Fruit fly (Drosophila melanogaster) whole organism, prepupa: ENCODE data around the gene Ciz1.

Source experiments
- Blimp-1 ChIP-seq: fragments of 200-800 bp; sonication (Bioruptor generic); optimal IDR thresholded peaks from 3 replicates; lab custom pipeline; 2017; ENCODE audit warnings: missing biosample characterization, missing genetic modification characterization, mild to moderate bottlenecking, moderate library complexity, missing genetic modification reagents
- CG10631 ChIP-seq: fragments of 200-800 bp; sonication (Bioruptor generic); optimal IDR thresholded peaks from 2 replicates; lab custom pipeline; 2016; ENCODE audit warnings: missing biosample characterization, missing genetic modification characterization
- CG10669 ChIP-seq: fragments of 200-800 bp; sonication (Bioruptor generic); optimal IDR thresholded peaks from 3 replicates; lab custom pipeline; 2018; ENCODE audit warnings: missing biosample characterization, mild to moderate bottlenecking, missing genetic modification characterization, moderate library complexity
- CG11762 ChIP-seq: fragments of 200-800 bp; sonication (Bioruptor generic); optimal IDR thresholded peaks from 3 replicates; lab custom pipeline; 2016; ENCODE audit warnings: missing biosample characterization, missing genetic modification characterization; ENCODE audit not compliant: insufficient read depth
- CG11902 ChIP-seq: fragments of 200-800 bp; sonication (Bioruptor generic); optimal IDR thresholded peaks from 3 replicates; lab custom pipeline; 2016; ENCODE audit warnings: missing biosample characterization, missing genetic modification characterization
- CG15336 ChIP-seq: fragments of 200-800 bp; sonication (Bioruptor generic); IDR thresholded peaks from 2 replicates; pipeline ENCODE4 v1.3.6; 2022; ENCODE audit warnings: missing biosample characterization, missing genetic modification characterization
- CG16779 ChIP-seq: fragments of 200-800 bp; sonication (Bioruptor generic); optimal IDR thresholded peaks from 3 replicates; lab custom pipeline; 2017; ENCODE audit warnings: missing biosample characterization, mild to moderate bottlenecking, missing genetic modification characterization
- CG3032 ChIP-seq: fragments of 200-800 bp; optimal IDR thresholded peaks from 2 replicates; lab custom pipeline; 2019; ENCODE audit warnings: missing biosample characterization, mild to moderate bottlenecking, missing genetic modification characterization, moderate library complexity
- CG31627 ChIP-seq: fragments of 200-800 bp; sonication (Bioruptor generic); optimal IDR thresholded peaks from 3 replicates; lab custom pipeline; 2016; ENCODE audit warnings: missing biosample characterization, missing genetic modification characterization
- CG32006 ChIP-seq: fragments of 200-800 bp; sonication (Bioruptor generic); optimal IDR thresholded peaks from 3 replicates; lab custom pipeline; 2017; ENCODE audit warnings: missing biosample characterization, mild to moderate bottlenecking, missing genetic modification characterization
- CG34406 ChIP-seq: fragments of 200-800 bp; sonication (Bioruptor generic); optimal IDR thresholded peaks from 3 replicates; lab custom pipeline; 2016; ENCODE audit warnings: missing biosample characterization, missing genetic modification characterization
- CG3919 ChIP-seq: fragments of 200-800 bp; sonication (Bioruptor generic); optimal IDR thresholded peaks from 3 replicates; lab custom pipeline; 2016; ENCODE audit warnings: missing biosample characterization, missing genetic modification characterization
- CG4318 ChIP-seq: fragments of 200-800 bp; sonication (Bioruptor generic); optimal IDR thresholded peaks from 3 replicates; lab custom pipeline; 2017; ENCODE audit warnings: missing biosample characterization, mild to moderate bottlenecking, missing genetic modification characterization
- CG6276 ChIP-seq: fragments of 200-800 bp; sonication (Bioruptor generic); optimal IDR thresholded peaks from 2 replicates; lab custom pipeline; 2017; ENCODE audit warnings: missing biosample characterization, mild to moderate bottlenecking, missing genetic modification characterization
- CG6808 ChIP-seq: fragments of 200-800 bp; sonication (Bioruptor generic); optimal IDR thresholded peaks from 3 replicates; lab custom pipeline; 2017; ENCODE audit warnings: missing biosample characterization, missing genetic modification characterization, mild to moderate bottlenecking, moderate library complexity, missing genetic modification reagents
- CG6854 ChIP-seq: fragments of 200-800 bp; sonication (Bioruptor generic); optimal IDR thresholded peaks from 2 replicates; lab custom pipeline; 2017; ENCODE audit warnings: missing biosample characterization, mild to moderate bottlenecking, missing genetic modification characterization
- CG7368 ChIP-seq: fragments of 200-800 bp; sonication (Bioruptor generic); optimal IDR thresholded peaks from 3 replicates; lab custom pipeline; 2016; ENCODE audit warnings: missing biosample characterization, missing genetic modification characterization
- CG8119 ChIP-seq: fragments of 200-800 bp; sonication (Bioruptor generic); IDR thresholded peaks from 3 replicates; pipeline ENCODE4 v1.3.6; 2022; ENCODE audit warnings: missing biosample characterization, missing genetic modification characterization
- CG8319 ChIP-seq: fragments of 200-800 bp; sonication (Bioruptor generic); optimal IDR thresholded peaks from 3 replicates; lab custom pipeline; 2016; ENCODE audit warnings: missing biosample characterization, missing genetic modification characterization
- CG9139 ChIP-seq: fragments of 200-800 bp; sonication (Bioruptor generic); optimal IDR thresholded peaks from 3 replicates; lab custom pipeline; 2017; ENCODE audit warnings: missing biosample characterization, mild to moderate bottlenecking, missing genetic modification characterization
- Eip75B ChIP-seq: fragments of 200-800 bp; sonication (Bioruptor generic); optimal IDR thresholded peaks from 3 replicates; lab custom pipeline; 2016; ENCODE audit warnings: missing biosample characterization, missing genetic modification characterization
- Eip78C ChIP-seq: fragments of 200-800 bp; sonication (Bioruptor generic); peaks from one replicate; lab custom pipeline; 2016; ENCODE audit warnings: missing biosample characterization, missing genetic modification characterization
- Ets21C ChIP-seq: fragments of 200-800 bp; sonication (Bioruptor generic); optimal IDR thresholded peaks from 3 replicates; lab custom pipeline; 2016; ENCODE audit warnings: missing biosample characterization, missing genetic modification characterization
- Ets96B ChIP-seq: fragments of 200-800 bp; optimal IDR thresholded peaks from 2 replicates; lab custom pipeline; 2019; ENCODE audit warnings: missing biosample characterization, mild to moderate bottlenecking, missing genetic modification characterization, moderate library complexity
- Gug ChIP-seq: fragments of 200-800 bp; sonication (Bioruptor generic); IDR thresholded peaks from 2 replicates; pipeline ENCODE4 v1.3.6; 2022; ENCODE audit warnings: missing biosample characterization, missing genetic modification characterization
- Hr38 ChIP-seq: sonication (Bioruptor generic); optimal IDR thresholded peaks from 2 replicates; lab custom pipeline; 2016; ENCODE audit warnings: missing biosample characterization, missing genetic modification characterization
- Hr39 ChIP-seq: fragments of 200-800 bp; sonication (Bioruptor generic); optimal IDR thresholded peaks from 2 replicates; lab custom pipeline; 2016; ENCODE audit warnings: missing biosample characterization, missing genetic modification characterization
- Hr4 ChIP-seq: fragments of 200-800 bp; sonication (Bioruptor generic); optimal IDR thresholded peaks from 3 replicates; lab custom pipeline; 2016; ENCODE audit warnings: missing biosample characterization, missing genetic modification characterization
- Lpt ChIP-seq: fragments of 200-800 bp; sonication (Bioruptor generic); optimal IDR thresholded peaks from 3 replicates; lab custom pipeline; 2016; ENCODE audit warnings: missing biosample characterization, missing genetic modification characterization
- OdsH ChIP-seq: fragments of 200-800 bp; sonication (Bioruptor generic); optimal IDR thresholded peaks from 3 replicates; lab custom pipeline; 2016; ENCODE audit warnings: missing biosample characterization, missing genetic modification characterization
- Smox ChIP-seq: fragments of 200-800 bp; sonication (Bioruptor generic); optimal IDR thresholded peaks from 3 replicates; lab custom pipeline; 2016; ENCODE audit warnings: missing biosample characterization, missing genetic modification characterization
- Sox14 ChIP-seq: fragments of 200-800 bp; sonication (Bioruptor generic); optimal IDR thresholded peaks from 3 replicates; lab custom pipeline; 2016; ENCODE audit warnings: missing biosample characterization, missing genetic modification characterization
- Sox15 ChIP-seq: fragments of 200-800 bp; sonication (Bioruptor generic); optimal IDR thresholded peaks from 3 replicates; lab custom pipeline; 2016; ENCODE audit warnings: missing biosample characterization, missing genetic modification characterization
- achi ChIP-seq: fragments of 200-800 bp; sonication (Bioruptor generic); optimal IDR thresholded peaks from 3 replicates; lab custom pipeline; 2016; ENCODE audit warnings: missing biosample characterization, missing genetic modification characterization
- acj6 ChIP-seq: fragments of 200-800 bp; sonication (Bioruptor generic); optimal IDR thresholded peaks from 3 replicates; lab custom pipeline; 2016; ENCODE audit warnings: missing biosample characterization, missing genetic modification characterization
- cyc ChIP-seq: fragments of 200-800 bp; sonication (Bioruptor generic); optimal IDR thresholded peaks from 3 replicates; lab custom pipeline; 2016; ENCODE audit warnings: missing biosample characterization, missing genetic modification characterization
- dsx ChIP-seq: fragments of 200-800 bp; optimal IDR thresholded peaks from 3 replicates; lab custom pipeline; 2019; ENCODE audit warnings: missing biosample characterization, mild to moderate bottlenecking, missing genetic modification characterization, moderate library complexity; ENCODE audit not compliant: poor library complexity, severe bottlenecking
- eg ChIP-seq: fragments of 200-800 bp; sonication (Bioruptor generic); IDR thresholded peaks from 3 replicates; pipeline ENCODE4 v1.3.6; 2022; ENCODE audit warnings: missing biosample characterization, missing genetic modification characterization
- esn ChIP-seq: fragments of 200-800 bp; sonication (Bioruptor generic); optimal IDR thresholded peaks from 2 replicates; lab custom pipeline; 2016; ENCODE audit warnings: missing biosample characterization, mild to moderate bottlenecking, missing genetic modification characterization, moderate library complexity
- fd59A ChIP-seq: fragments of 200-800 bp; sonication (Bioruptor generic); optimal IDR thresholded peaks from 2 replicates; lab custom pipeline; 2017; ENCODE audit warnings: missing biosample characterization, mild to moderate bottlenecking, missing genetic modification characterization, missing genetic modification reagents
- fd85E ChIP-seq: fragments of 200-800 bp; sonication (Bioruptor generic); optimal IDR thresholded peaks from 3 replicates; lab custom pipeline; 2016; ENCODE audit warnings: missing biosample characterization, missing genetic modification characterization
- lz ChIP-seq: fragments of 200-800 bp; sonication (Bioruptor generic); optimal IDR thresholded peaks from 3 replicates; lab custom pipeline; 2016; ENCODE audit warnings: missing biosample characterization, missing genetic modification characterization
- net ChIP-seq: fragments of 200-800 bp; sonication (Bioruptor generic); optimal IDR thresholded peaks from 3 replicates; lab custom pipeline; 2016; ENCODE audit warnings: missing biosample characterization, missing genetic modification characterization
- pdm3 ChIP-seq: fragments of 200-800 bp; sonication (Bioruptor generic); optimal IDR thresholded peaks from 3 replicates; lab custom pipeline; 2016; ENCODE audit warnings: missing biosample characterization, missing genetic modification characterization
- svp ChIP-seq: fragments of 200-800 bp; sonication (Bioruptor generic); peaks from one replicate; lab custom pipeline; 2016; ENCODE audit warnings: missing biosample characterization, missing genetic modification characterization
- topi ChIP-seq: fragments of 200-800 bp; sonication (Bioruptor generic); optimal IDR thresholded peaks from 3 replicates; lab custom pipeline; 2016; ENCODE audit warnings: missing biosample characterization, missing genetic modification characterization
- vri ChIP-seq: fragments of 200-800 bp; sonication (Bioruptor generic); optimal IDR thresholded peaks from 3 replicates; lab custom pipeline; 2016; ENCODE audit warnings: missing biosample characterization, mild to moderate bottlenecking, missing genetic modification characterization

Ciz1 gene

dm6 chr3L:9847420-9847977 is 16.9 kb upstream of the Ciz1 start:
- TF ChIP-seq Sox15 (GFP tag; lab: Kevin White, UChicago), result no peak
- peak; percentile 22 for TF ChIP-seq Ets21C (GFP tag; lab: Kevin White, UChicago)
- peak; percentile 2 for TF ChIP-seq OdsH (GFP tag; lab: Kevin White, UChicago)
- 0 out of 2 replicates have a peak, but pooled peaks have one; percentile 12 for TF ChIP-seq CG15336 (GFP tag; lab: Robert Waterston, UW)
- TF ChIP-seq esn, result peak; percentile 58
- TF ChIP-seq fd59A (GFP tag; lab: Kevin White, UChicago), result no peak
- TF ChIP-seq Hr39 (GFP tag; lab: Kevin White, UChicago), result peak; percentile 66
- peak; percentile 48 for TF ChIP-seq lz (GFP tag; lab: Kevin White, UChicago)
- peak; percentile 47 for TF ChIP-seq svp (GFP tag; lab: Kevin White, UChicago)
- TF ChIP-seq topi, result peak; percentile 41
- TF ChIP-seq CG16779 (tag; lab: Kevin White, UChicago), result no peak
- 0 out of 3 replicates have a peak, but pooled peaks have one; percentile 30 for TF ChIP-seq eg (GFP tag; lab: Robert Waterston, UW)
- no peak for TF ChIP-seq CG4318 (GFP tag; lab: Kevin White, UChicago)
- TF ChIP-seq CG6854 (GFP tag; lab: Kevin White, UChicago), result no peak
- peak; percentile 69 for TF ChIP-seq Eip78C
- TF ChIP-seq CG31627 (GFP tag; lab: Kevin White, UChicago), result peak; percentile 48
- peak; percentile 35 for TF ChIP-seq Hr4 (GFP tag; lab: Kevin White, UChicago)
- no peak for TF ChIP-seq CG9139 (GFP tag; lab: Kevin White, UChicago)
- TF ChIP-seq vri (GFP tag; lab: Kevin White, UChicago), result peak; percentile 86
- TF ChIP-seq Blimp-1 (GFP tag; lab: Kevin White, UChicago), result peak; percentile 12
- no peak for TF ChIP-seq net
- no peak for TF ChIP-seq Eip75B (GFP tag; lab: Kevin White, UChicago)
- peak; percentile 62 for TF ChIP-seq cyc (GFP tag; lab: Kevin White, UChicago)
- TF ChIP-seq CG3919 (GFP tag; lab: Kevin White, UChicago), result peak; percentile 4

dm6 chr3L:9848744-9849143 is 15.7 kb upstream of the Ciz1 start:
- TF ChIP-seq Eip75B (GFP tag; lab: Kevin White, UChicago), result peak; percentile 65
- peak; percentile 56 for TF ChIP-seq pdm3 (GFP tag; lab: Kevin White, UChicago)
- TF ChIP-seq CG11902 (GFP tag; lab: Kevin White, UChicago), result no peak
- TF ChIP-seq Smox (GFP tag; lab: Kevin White, UChicago), result no peak
- peak; percentile 91 for TF ChIP-seq CG9139 (GFP tag; lab: Kevin White, UChicago)
- peak; percentile 83 for TF ChIP-seq CG10669 (GFP tag; lab: Kevin White, UChicago)
- TF ChIP-seq esn, result no peak
- TF ChIP-seq CG11762, result peak; percentile 43
- TF ChIP-seq net, result peak; percentile 67
- TF ChIP-seq CG6808 (GFP tag; lab: Kevin White, UChicago), result peak; percentile 91
- TF ChIP-seq CG8119 (GFP tag; lab: Robert Waterston, UW), result peak; percentile 84
- TF ChIP-seq fd85E, result no peak
- TF ChIP-seq CG31627 (GFP tag; lab: Kevin White, UChicago), result no peak
- no peak for TF ChIP-seq svp (GFP tag; lab: Kevin White, UChicago)
- peak; percentile 34 for TF ChIP-seq Sox14 (GFP tag; lab: Kevin White, UChicago)
- TF ChIP-seq cyc (GFP tag; lab: Kevin White, UChicago), result no peak
- TF ChIP-seq OdsH (GFP tag; lab: Kevin White, UChicago), result peak; percentile 41
- TF ChIP-seq Ets96B, result peak; percentile 75
- peak; percentile 73 for TF ChIP-seq CG3032 (tag; lab: Kevin White, UChicago)
- TF ChIP-seq CG4318 (GFP tag; lab: Kevin White, UChicago), result no peak
- TF ChIP-seq Lpt, result peak; percentile 84
- peak; percentile 55 for TF ChIP-seq CG32006 (GFP tag; lab: Kevin White, UChicago)
- no peak for TF ChIP-seq CG6854 (GFP tag; lab: Kevin White, UChicago)
- peak; percentile 85 for TF ChIP-seq CG6276
- TF ChIP-seq vri (GFP tag; lab: Kevin White, UChicago), result no peak
- TF ChIP-seq CG16779 (tag; lab: Kevin White, UChicago), result peak; percentile 83
- peak; percentile 66 for TF ChIP-seq dsx (GFP tag; lab: Kevin White, UChicago)
- no peak for TF ChIP-seq Eip78C
- peak; percentile 38 for TF ChIP-seq CG7368 (GFP tag; lab: Kevin White, UChicago)
- no peak for TF ChIP-seq Sox15 (GFP tag; lab: Kevin White, UChicago)
- TF ChIP-seq Ets21C (GFP tag; lab: Kevin White, UChicago), result no peak
- no peak for TF ChIP-seq acj6
- TF ChIP-seq CG8319 (GFP tag; lab: Kevin White, UChicago), result no peak
- peak; percentile 45 for TF ChIP-seq achi (GFP tag; lab: Kevin White, UChicago)
- no peak for TF ChIP-seq CG34406 (GFP tag; lab: Kevin White, UChicago)
- no peak for TF ChIP-seq Hr38 (GFP tag; lab: Kevin White, UChicago)
- peak; percentile 7 for TF ChIP-seq CG10631 (GFP tag; lab: Kevin White, UChicago)
- no peak for TF ChIP-seq Gug (GFP tag; lab: Robert Waterston, UW)
- TF ChIP-seq CG3919 (GFP tag; lab: Kevin White, UChicago), result peak; percentile 58
- no peak for TF ChIP-seq lz (GFP tag; lab: Kevin White, UChicago)
